Fruit fly (Drosophila melanogaster): Measurements from ENCODE around the gene CG17193.
A peak's percentile ranks its signal among the peaks of the same experiment; 100 is the strongest.

CG17193 gene

dm6 chr3R:19995408-19995807 lies 60.5 kb downstream of the CG17193 start:
- TF ChIP-seq Gug (GFP tag; IDR thresholded peaks at IDR 0.05), result no peak
- no peak for TF ChIP-seq CG3032 (tag; optimal IDR thresholded peaks at IDR 0.05)
- no peak for TF ChIP-seq CG31627 (GFP tag; optimal IDR thresholded peaks at IDR 0.05)
- TF ChIP-seq Met (GFP tag; optimal IDR thresholded peaks at IDR 0.05), result no peak
- no peak for TF ChIP-seq achi (GFP tag; optimal IDR thresholded peaks at IDR 0.05)
- no peak for TF ChIP-seq CG32006 (GFP tag; optimal IDR thresholded peaks at IDR 0.05)
- TF ChIP-seq fkh (GFP tag; optimal IDR thresholded peaks at IDR 0.05), result peak; percentile 54
